Worm (Caenorhabditis elegans): ENCODE data around the gene srh-38.

The srh-38 gene

DNA sequence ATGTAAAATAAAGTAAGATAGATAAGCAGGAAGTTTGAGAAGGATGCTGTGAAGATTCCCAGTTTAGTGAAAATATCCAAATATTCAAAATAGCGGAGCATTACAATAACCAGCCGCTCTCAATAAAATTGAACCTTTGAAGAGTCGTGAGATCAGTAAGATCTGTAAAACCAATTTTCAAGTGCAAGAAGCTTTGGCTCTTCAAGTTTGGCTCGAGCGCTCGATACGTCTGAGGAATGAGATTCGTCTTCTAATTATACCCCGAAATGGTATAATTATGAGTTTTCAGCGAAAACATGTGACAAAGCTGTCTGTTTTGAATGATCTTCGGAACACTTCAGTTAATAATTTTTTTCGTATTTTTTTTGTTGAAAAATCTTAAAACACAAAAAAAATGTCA lies 22.6 kb downstream of the srh-38 start, which contains the start of gene str-46:
str-46 (minus strand) TSS at position 101 of the 400 bp plus-strand sequence.
- no peak for TF ChIP-seq Y95B8A.8 (GFP tag; IDR thresholded peaks at IDR 0.05)
- TF ChIP-seq sdz-38 (tag; optimal IDR thresholded peaks at IDR 0.05), result no peak
- TF ChIP-seq ztf-6 (GFP tag; IDR thresholded peaks at IDR 0.05), result no peak
- TF ChIP-seq madf-8 (GFP tag; conservative IDR thresholded peaks at IDR 0.05), result no peak
- TF ChIP-seq K12H6.12 (tag; optimal IDR thresholded peaks at IDR 0.05), result no peak

- no peak for TF ChIP-seq aptf-3 (GFP tag; IDR thresholded peaks at IDR 0.05)
- no peak for TF ChIP-seq hsf-1 (GFP tag; IDR thresholded peaks at IDR 0.05)
- TF ChIP-seq madf-6 (GFP tag; IDR thresholded peaks at IDR 0.05), result no peak
- no peak for TF ChIP-seq nfya-1 (tag; optimal IDR thresholded peaks at IDR 0.05; ENCODE audit: borderline replicate concordance, insufficient read depth)
Observed at ce11 chrV:2896198-2896660, 26.3 kb downstream of the srh-38 start, which contains the start of gene pals-32. Gene pals-32 (plus strand): TSS chrV:2896610.

ce11 chrV:2892976-2893375 lies 29.5 kb downstream of the srh-38 start, which contains the start of gene srh-127:
Gene srh-127 (plus strand): TSS chrV:2893276.
- TF ChIP-seq T26A5.8 (tag; optimal IDR thresholded peaks at IDR 0.05), result no peak
- TF ChIP-seq hsf-1 (GFP tag; IDR thresholded peaks at IDR 0.05), result no peak
- TF ChIP-seq F52B5.7 (tag; optimal IDR thresholded peaks at IDR 0.05), result no peak
- no peak for TF ChIP-seq rcor-1 (GFP tag; IDR thresholded peaks at IDR 0.05)
- TF ChIP-seq egrh-3 (GFP tag; IDR thresholded peaks at IDR 0.05), result no peak
- no peak for TF ChIP-seq B0019.2 (GFP tag; conservative IDR thresholded peaks at IDR 0.05)
- TF ChIP-seq mcd-1 (GFP tag; IDR thresholded peaks at IDR 0.05), result no peak
- TF ChIP-seq attf-6 (GFP tag; IDR thresholded peaks at IDR 0.05), result no peak
- TF ChIP-seq madf-8 (GFP tag; conservative IDR thresholded peaks at IDR 0.05), result no peak

ce11 chrV:2891927-2892326 lies 30.6 kb downstream of the srh-38 start, which contains the start of gene F37B4.15:
Gene F37B4.15 (plus strand): TSS chrV:2892227.
- TF ChIP-seq madf-10 (tag; optimal IDR thresholded peaks at IDR 0.05), result no peak
- TF ChIP-seq ccch-3 (GFP tag; optimal IDR thresholded peaks at IDR 0.05), result no peak
- TF ChIP-seq lsy-27 (tag; optimal IDR thresholded peaks at IDR 0.05; ENCODE audit: borderline replicate concordance, insufficient read depth), result no peak
- no peak for TF ChIP-seq egrh-3 (GFP tag; IDR thresholded peaks at IDR 0.05)
- no peak for TF ChIP-seq athp-1 (tag; optimal IDR thresholded peaks at IDR 0.05)
- no peak for TF ChIP-seq sea-2 (GFP tag; IDR thresholded peaks at IDR 0.05)
- no peak for TF ChIP-seq ztf-6 (GFP tag; IDR thresholded peaks at IDR 0.05)
- TF ChIP-seq F52B5.7 (tag; optimal IDR thresholded peaks at IDR 0.05), result no peak
- no peak for TF ChIP-seq madf-3 (GFP tag; IDR thresholded peaks at IDR 0.05)
- no peak for TF ChIP-seq ceh-100 (GFP tag; IDR thresholded peaks at IDR 0.05)
- TF ChIP-seq lin-54 (GFP tag; optimal IDR thresholded peaks at IDR 0.05), result no peak

DNA sequence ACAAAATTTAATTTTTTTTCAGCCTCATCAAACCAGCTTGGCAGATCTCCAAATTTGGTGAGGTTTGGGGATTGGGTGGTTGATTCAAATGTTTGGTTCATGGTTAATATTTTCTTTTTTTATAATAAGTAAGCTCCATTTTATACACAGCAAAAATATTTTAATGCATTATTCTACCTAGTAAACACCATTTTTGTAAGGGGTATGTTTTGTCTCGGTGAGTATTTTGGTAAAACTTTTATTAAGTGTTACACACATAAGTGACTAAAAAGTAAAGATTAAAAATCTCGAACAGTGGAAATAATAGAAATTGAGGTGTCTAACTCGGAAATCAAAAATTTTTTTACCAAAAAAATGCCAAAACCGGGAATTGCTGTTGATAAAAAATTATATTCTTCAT lies 33.8 kb downstream of the srh-38 start, which contains the start of gene srw-4:
srw-4 (minus strand) TSS at position 101 of the 400 bp plus-strand sequence.
- no peak for TF ChIP-seq Y67H2A.10 (GFP tag; conservative IDR thresholded peaks at IDR 0.05)
- TF ChIP-seq unc-130 (GFP tag; optimal IDR thresholded peaks at IDR 0.05), result no peak
- TF ChIP-seq dpl-1 (GFP tag; optimal IDR thresholded peaks at IDR 0.05), result no peak
- no peak for TF ChIP-seq mcd-1 (GFP tag; IDR thresholded peaks at IDR 0.05)
- no peak for TF ChIP-seq ztf-28 (GFP tag; IDR thresholded peaks at IDR 0.05)
- no peak for TF ChIP-seq ztf-3 (GFP tag; optimal IDR thresholded peaks at IDR 0.05)
- TF ChIP-seq ztf-22 (GFP tag; optimal IDR thresholded peaks at IDR 0.05), result no peak
- TF ChIP-seq K12H6.12 (tag; optimal IDR thresholded peaks at IDR 0.05), result no peak
- TF ChIP-seq repo-1 (tag; optimal IDR thresholded peaks at IDR 0.05), result no peak
- no peak for TF ChIP-seq madf-10 (tag; optimal IDR thresholded peaks at IDR 0.05)
- TF ChIP-seq lin-54 (GFP tag; optimal IDR thresholded peaks at IDR 0.05), result no peak
- no peak for TF ChIP-seq lin-40 (tag; optimal IDR thresholded peaks at IDR 0.05)
- no peak for TF ChIP-seq B0336.3 (GFP tag; IDR thresholded peaks at IDR 0.05)
- no peak for TF ChIP-seq ceh-40 (GFP tag; IDR thresholded peaks at IDR 0.05)
- no peak for TF ChIP-seq pha-4 (tag; optimal IDR thresholded peaks at IDR 0.05)
- TF ChIP-seq cebp-2 (GFP tag; IDR thresholded peaks at IDR 0.05), result no peak
- TF ChIP-seq Y56A3A.18 (GFP tag; IDR thresholded peaks at IDR 0.05), result no peak
- TF ChIP-seq athp-1 (tag; optimal IDR thresholded peaks at IDR 0.05), result no peak
